Worm (Caenorhabditis elegans) whole organism, young adult: ENCODE results near the gene F08F3.10.

Experiments used
- B0019.2 ChIP-seq: fragments of 200-800 bp; sonication (Bioruptor generic); conservative IDR thresholded peaks from 2 replicates; pipeline ENCODE4 v1.3.6; 2022; ENCODE audit warnings: missing genetic modification reagents, missing genetic modification characterization, missing compliant biosample characterization
- F22D6.2 ChIP-seq: sonication (generic microtip); optimal IDR thresholded peaks from 2 replicates; lab custom pipeline; 2016; ENCODE audit warnings: mild to moderate bottlenecking, missing genetic modification characterization, missing compliant biosample characterization
- F33H1.4 ChIP-seq: fragments of 200-800 bp; sonication (Bioruptor generic); IDR thresholded peaks from 2 replicates; pipeline ENCODE4 v1.3.6; 2022; ENCODE audit warnings: missing genetic modification reagents, missing genetic modification characterization, missing compliant biosample characterization
- F39B2.1 ChIP-seq: fragments of 200-800 bp; sonication (Bioruptor generic); IDR thresholded peaks from 2 replicates; pipeline ENCODE4 v1.3.6; 2022; ENCODE audit warnings: missing genetic modification reagents, missing genetic modification characterization, missing compliant biosample characterization
- F49E8.2 ChIP-seq: sonication (generic microtip); optimal IDR thresholded peaks from 3 replicates; lab custom pipeline; 2017; ENCODE audit warnings: missing genetic modification characterization, mild to moderate bottlenecking, missing compliant biosample characterization, antibody characterized with exemption, moderate library complexity; ENCODE audit not compliant: insufficient read depth
- F55B11.4 ChIP-seq: sonication (generic microtip); optimal IDR thresholded peaks from 2 replicates; lab custom pipeline; 2016; ENCODE audit warnings: missing compliant biosample characterization, missing genetic modification characterization, borderline replicate concordance; ENCODE audit not compliant: insufficient read depth
- F57C9.4 ChIP-seq: sonication (generic microtip); optimal IDR thresholded peaks from 2 replicates; lab custom pipeline; 2017; ENCODE audit warnings: mild to moderate bottlenecking, missing genetic modification characterization, missing compliant biosample characterization
- K12H6.12 ChIP-seq: fragments of 200-800 bp; sonication (Bioruptor generic); optimal IDR thresholded peaks from 2 replicates; lab custom pipeline; 2018; ENCODE audit warnings: mild to moderate bottlenecking, missing genetic modification characterization, missing compliant biosample characterization
- T07F8.4 ChIP-seq: sonication (generic microtip); optimal IDR thresholded peaks from 2 replicates; lab custom pipeline; 2016; ENCODE audit warnings: mild to moderate bottlenecking, missing genetic modification characterization, moderate library complexity, missing compliant biosample characterization
- T26A5.8 ChIP-seq: sonication (generic microtip); optimal IDR thresholded peaks from 2 replicates; lab custom pipeline; 2016; ENCODE audit warnings: missing genetic modification characterization, missing compliant biosample characterization
- Y79H2A.3 ChIP-seq: fragments of 200-800 bp; sonication (Bioruptor generic); conservative IDR thresholded peaks from 2 replicates; pipeline ENCODE4 v1.3.6; 2022; ENCODE audit warnings: missing genetic modification reagents, missing genetic modification characterization, missing compliant biosample characterization
- akir-1 ChIP-seq: fragments of 200-800 bp; sonication (Bioruptor generic); optimal IDR thresholded peaks from 2 replicates; lab custom pipeline; 2018; ENCODE audit warnings: mild to moderate bottlenecking, missing genetic modification characterization, moderate library complexity, missing compliant biosample characterization
- attf-6 ChIP-seq: fragments of 200-800 bp; sonication (Bioruptor generic); IDR thresholded peaks from 2 replicates; pipeline ENCODE4 v1.3.6; 2022; ENCODE audit warnings: missing genetic modification reagents, missing genetic modification characterization, missing compliant biosample characterization
- bed-1 ChIP-seq: fragments of 200-800 bp; sonication (Bioruptor generic); IDR thresholded peaks from 2 replicates; pipeline ENCODE4 v1.3.6; 2022; ENCODE audit warnings: missing genetic modification reagents, missing genetic modification characterization, missing compliant biosample characterization
- cebp-2 ChIP-seq: fragments of 200-800 bp; sonication (Bioruptor generic); IDR thresholded peaks from 2 replicates; pipeline ENCODE4 v1.3.6; 2022; ENCODE audit warnings: missing genetic modification characterization, missing compliant biosample characterization
- ceh-27 ChIP-seq: fragments of 200-800 bp; sonication (Bioruptor generic); optimal IDR thresholded peaks from 2 replicates; lab custom pipeline; 2018; ENCODE audit warnings: mild to moderate bottlenecking, missing genetic modification characterization, moderate library complexity, missing compliant biosample characterization
- ceh-40 ChIP-seq: fragments of 200-800 bp; sonication (Bioruptor generic); IDR thresholded peaks from 2 replicates; pipeline ENCODE4 v1.3.6; 2022; ENCODE audit warnings: missing genetic modification characterization, missing compliant biosample characterization
- egl-18 ChIP-seq: fragments of 200-800 bp; sonication (Bioruptor generic); IDR thresholded peaks from 2 replicates; pipeline ENCODE4 v1.3.6; 2022; ENCODE audit warnings: missing genetic modification reagents, missing genetic modification characterization, missing compliant biosample characterization
- fkh-3 ChIP-seq: sonication (generic microtip); optimal IDR thresholded peaks from 2 replicates; lab custom pipeline; 2016; ENCODE audit warnings: mild to moderate bottlenecking, missing genetic modification characterization, missing compliant biosample characterization
- gei-17 ChIP-seq: fragments of 200-800 bp; sonication (Bioruptor generic); optimal IDR thresholded peaks from 2 replicates; lab custom pipeline; 2018; ENCODE audit warnings: mild to moderate bottlenecking, missing genetic modification characterization, missing compliant biosample characterization
- him-1 ChIP-seq: sonication (generic microtip); optimal IDR thresholded peaks from 2 replicates; lab custom pipeline; 2016; ENCODE audit warnings: missing genotype, missing genetic modification reagents, missing genetic modification characterization, missing compliant biosample characterization
- hmg-20 ChIP-seq: fragments of 200-800 bp; sonication (Bioruptor generic); IDR thresholded peaks from 2 replicates; pipeline ENCODE4 v1.3.6; 2022; ENCODE audit warnings: missing genetic modification reagents, missing genetic modification characterization, missing compliant biosample characterization
- lag-1 ChIP-seq: fragments of 200-800 bp; sonication (Bioruptor generic); IDR thresholded peaks from 2 replicates; pipeline ENCODE4 v1.3.6; 2022; ENCODE audit warnings: missing genetic modification reagents, missing genetic modification characterization, missing compliant biosample characterization
- madf-8 ChIP-seq: fragments of 200-800 bp; sonication (Bioruptor generic); conservative IDR thresholded peaks from 2 replicates; pipeline ENCODE4 v1.3.6; 2022; ENCODE audit warnings: missing genetic modification reagents, missing genetic modification characterization, missing compliant biosample characterization
- nfya-2 ChIP-seq: fragments of 200-800 bp; sonication (Bioruptor generic); IDR thresholded peaks from 2 replicates; pipeline ENCODE4 v1.3.6; 2022; ENCODE audit warnings: missing genetic modification reagents, missing genetic modification characterization, missing compliant biosample characterization
- nhr-80 ChIP-seq: sonication (generic microtip); optimal IDR thresholded peaks from 2 replicates; lab custom pipeline; 2016; ENCODE audit warnings: missing genetic modification characterization, missing compliant biosample characterization
- pbrm-1 ChIP-seq: fragments of 200-800 bp; sonication (Bioruptor generic); IDR thresholded peaks from 2 replicates; pipeline ENCODE4 v1.3.6; 2022; ENCODE audit warnings: missing genetic modification reagents, missing genetic modification characterization, missing compliant biosample characterization
- sdz-38 ChIP-seq: sonication (generic microtip); optimal IDR thresholded peaks from 2 replicates; lab custom pipeline; 2016; ENCODE audit warnings: missing genotype, missing genetic modification characterization, missing compliant biosample characterization
- snpc-1.1 ChIP-seq: sonication (generic microtip); optimal IDR thresholded peaks from 2 replicates; lab custom pipeline; 2017; ENCODE audit warnings: missing genetic modification characterization, mild to moderate bottlenecking, missing compliant biosample characterization, antibody characterized with exemption, moderate library complexity, missing genotype, missing genetic modification reagents; ENCODE audit not compliant: insufficient read depth
- snpc-3.4 ChIP-seq: sonication (generic microtip); optimal IDR thresholded peaks from 2 replicates; lab custom pipeline; 2017; ENCODE audit warnings: missing genetic modification characterization, mild to moderate bottlenecking, missing compliant biosample characterization, antibody characterized with exemption, moderate library complexity, missing genotype, missing genetic modification reagents
- somi-1 ChIP-seq: fragments of 200-800 bp; sonication (Bioruptor generic); optimal IDR thresholded peaks from 2 replicates; lab custom pipeline; 2018; ENCODE audit warnings: mild to moderate bottlenecking, missing genetic modification characterization, missing compliant biosample characterization
- sptf-2 ChIP-seq: fragments of 200-800 bp; sonication (Bioruptor generic); optimal IDR thresholded peaks from 2 replicates; lab custom pipeline; 2018; ENCODE audit warnings: mild to moderate bottlenecking, missing genetic modification characterization, missing compliant biosample characterization
- ztf-26 ChIP-seq: sonication (generic microtip); optimal IDR thresholded peaks from 2 replicates; lab custom pipeline; 2017; ENCODE audit warnings: missing genetic modification characterization, missing compliant biosample characterization
- ztf-6 ChIP-seq: fragments of 200-800 bp; sonication (Bioruptor generic); IDR thresholded peaks from 2 replicates; pipeline ENCODE4 v1.3.6; 2022; ENCODE audit warnings: missing genetic modification reagents, missing genetic modification characterization, missing compliant biosample characterization

The F08F3.10 gene

ce11 chrV:5454955-5455354, 41.8 kb downstream of the F08F3.10 start:
- no peak for TF ChIP-seq ceh-40 (GFP tag; lab: Robert Waterston, UW)
- no peak for TF ChIP-seq T07F8.4 (tag; lab: Kevin White, UChicago)
- TF ChIP-seq nfya-2 (GFP tag; lab: Robert Waterston, UW), result no peak
- no peak for TF ChIP-seq gei-17 (GFP tag; lab: Kevin White, UChicago)
- no peak for TF ChIP-seq sptf-2
- TF ChIP-seq sdz-38, result no peak
- no peak for TF ChIP-seq F49E8.2 (tag; lab: Kevin White, UChicago)
- no peak for TF ChIP-seq egl-18
- no peak for TF ChIP-seq akir-1 (GFP tag; lab: Kevin White, UChicago)

ce11 chrV:5459806-5460205, 46.7 kb downstream of the F08F3.10 start, which contains the start of gene ZC317.2:
ZC317.2 (plus strand) TSS chrV:5460106.
- TF ChIP-seq snpc-3.4 (tag; lab: Kevin White, UChicago) (no peak), nhr-80 (tag; lab: Kevin White, UChicago) (no peak), him-1 (tag; lab: Kevin White, UChicago) (no peak), T26A5.8 (tag; lab: Kevin White, UChicago) (no peak), cebp-2 (GFP tag; lab: Robert Waterston, UW) (no peak), B0019.2 (no peak), attf-6 (no peak), F39B2.1 (GFP tag; lab: Robert Waterston, UW) (no peak), snpc-1.1 (tag; lab: Kevin White, UChicago) (no peak), ceh-27 (GFP tag; lab: Kevin White, UChicago) (no peak)

- TF ChIP-seq ztf-6 (GFP tag; lab: Robert Waterston, UW) (no peak), attf-6 (no peak), F33H1.4 (no peak), pbrm-1 (GFP tag; lab: Robert Waterston, UW) (no peak), fkh-3 (no peak), cebp-2 (GFP tag; lab: Robert Waterston, UW) (no peak), F55B11.4 (tag; lab: Kevin White, UChicago) (no peak), hmg-20 (GFP tag; lab: Robert Waterston, UW) (no peak), K12H6.12 (tag; lab: Kevin White, UChicago) (no peak), ztf-26 (tag; lab: Kevin White, UChicago) (no peak), lag-1 (GFP tag; lab: Robert Waterston, UW) (no peak), F39B2.1 (GFP tag; lab: Robert Waterston, UW) (no peak), somi-1 (no peak), Y79H2A.3 (GFP tag; lab: Robert Waterston, UW) (no peak), snpc-3.4 (tag; lab: Kevin White, UChicago) (no peak), madf-8 (GFP tag; lab: Robert Waterston, UW) (no peak), F22D6.2 (no peak), bed-1 (GFP tag; lab: Robert Waterston, UW) (no peak), F57C9.4 (no peak)
These were observed 49.7 kb downstream of the F08F3.10 start, which contains the start of gene srg-67 for ce11 chrV:5462894-5463293. srg-67 (minus strand) TSS chrV:5462994.
